Fruit fly (Drosophila melanogaster): ENCODE data around the gene CG8173.

DNA sequence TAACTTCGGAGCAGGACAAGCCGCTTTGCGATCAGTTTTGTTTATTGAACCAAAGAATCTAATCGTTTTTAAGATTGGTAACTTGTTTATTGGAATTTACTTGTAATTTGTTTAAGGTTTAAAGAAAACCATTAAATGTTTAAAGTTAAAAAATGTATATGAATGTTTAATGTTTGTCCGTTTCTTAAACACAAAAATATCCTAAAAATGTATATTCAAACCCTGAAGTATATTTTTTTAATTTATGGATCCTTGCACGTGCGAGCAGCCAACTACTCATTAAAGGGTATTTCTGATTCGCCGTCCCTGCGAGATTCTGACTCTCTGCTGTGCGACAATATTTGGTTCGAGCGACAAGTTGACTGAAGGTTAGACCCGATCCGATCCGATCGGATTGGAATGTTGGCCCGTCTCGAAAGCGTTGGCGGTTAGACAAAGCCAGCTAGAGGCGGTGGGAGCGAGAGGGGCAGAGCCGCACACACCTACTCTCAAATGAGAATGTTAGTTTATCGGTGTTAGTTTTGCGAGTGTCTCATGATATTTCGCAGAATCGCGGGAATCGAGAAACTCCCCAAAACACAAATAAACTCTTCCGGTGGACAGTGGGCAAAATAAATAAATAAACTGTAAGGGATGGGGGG is 10.5 kb downstream of the CG8173 start:
- TF ChIP-seq Pif1B (GFP tag; optimal IDR thresholded peaks at IDR 0.05): peak; percentile 90
- peak; percentile 79 for TF ChIP-seq fd96Ca (GFP tag; IDR thresholded peaks at IDR 0.05)
- peak; percentile 84 for TF ChIP-seq D1 (tag; optimal IDR thresholded peaks at IDR 0.05)
- TF ChIP-seq CG17806 (tag; optimal IDR thresholded peaks at IDR 0.05): peak; percentile 75
- peak; percentile 90 for TF ChIP-seq Pif1A (GFP tag; optimal IDR thresholded peaks at IDR 0.05)
- TF ChIP-seq gl (tag; optimal IDR thresholded peaks at IDR 0.05): peak; percentile 27
- TF ChIP-seq CG4496 (GFP tag; IDR thresholded peaks at IDR 0.05): 0 out of 3 replicates have a peak, but pooled peaks have one; percentile 48

All from whole organism, pupa.